Worm (Caenorhabditis elegans): ENCODE data around the gene Y54F10BM.22.

- TF ChIP-seq nhr-11 (tag; optimal IDR thresholded peaks at IDR 0.05) = no peak
- no peak for TF ChIP-seq snpc-4 (tag; optimal IDR thresholded peaks at IDR 0.05)
- TF ChIP-seq nhr-77 (tag; optimal IDR thresholded peaks at IDR 0.05) = no peak
- no peak for TF ChIP-seq lsy-2 (tag; optimal IDR thresholded peaks at IDR 0.05)
- TF ChIP-seq zag-1 (tag; optimal IDR thresholded peaks at IDR 0.05) = no peak
- no peak for TF ChIP-seq aly-2 (tag; optimal IDR thresholded peaks at IDR 0.05)
- no peak for TF ChIP-seq alr-1 (tag; optimal IDR thresholded peaks at IDR 0.05)
- TF ChIP-seq ama-1 (optimal IDR thresholded peaks at IDR 0.05) = no peak
Observed at ce11 chrIII:2279457-2279856, 1.2 kb upstream of the Y54F10BM.22 start, which contains the start of gene Y54F10BM.23.
